Fruit fly (Drosophila melanogaster): ENCODE data around the gene CG6171.

CG6171 gene

DNA sequence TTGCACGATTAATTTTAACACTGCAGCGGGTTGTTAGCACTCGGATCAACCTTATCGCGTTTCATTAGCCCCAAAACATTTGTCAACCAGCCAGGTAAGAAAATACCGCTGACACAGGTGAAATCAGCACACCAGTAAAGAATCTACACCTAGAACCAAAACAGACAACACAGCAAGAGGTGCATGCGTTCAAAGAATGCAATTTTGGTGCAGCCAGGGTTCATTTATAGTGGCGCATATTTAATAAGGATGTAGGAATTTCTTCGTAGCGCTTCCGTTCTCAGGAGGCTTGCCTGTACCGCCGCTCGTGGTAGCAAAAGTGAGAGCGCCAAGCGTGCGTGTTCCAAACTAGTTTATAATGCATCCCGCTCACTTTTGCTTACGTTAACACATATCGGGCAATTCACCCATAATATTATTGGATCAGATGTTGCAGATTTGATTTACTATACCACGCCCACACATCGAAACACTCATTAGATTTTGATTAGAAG is 21.2 kb downstream of the CG6171 start (continued):
- TF ChIP-seq CG3726 (GFP tag; IDR thresholded peaks at IDR 0.05) (no peak; the same call in 2 of the 3 replicates), maf-S (GFP tag; optimal IDR thresholded peaks at IDR 0.05) (no peak), lilli (GFP tag; optimal IDR thresholded peaks at IDR 0.05) (no peak), ind (GFP tag; optimal IDR thresholded peaks at IDR 0.05) (peak; percentile 14), toy (GFP tag; IDR thresholded peaks at IDR 0.05) (no peak), CG34422 (GFP tag; IDR thresholded peaks at IDR 0.05) (peak; percentile 70; the same call in 1 of the 3 replicates), dati (GFP tag; IDR thresholded peaks at IDR 0.05) (no peak), CG3281 (GFP tag; optimal IDR thresholded peaks at IDR 0.05) (no peak), sqz (GFP tag; optimal IDR thresholded peaks at IDR 0.05) (no peak), aop (GFP tag; IDR thresholded peaks at IDR 0.05) (no peak), pan (optimal IDR thresholded peaks at IDR 0.05) (no peak), pan (GFP tag; optimal IDR thresholded peaks at IDR 0.05 in 1 of 2, IDR thresholded peaks at IDR 0.05 in 1 of 2) (peak in 1 of 2 experiments; percentile 34), lov (optimal IDR thresholded peaks at IDR 0.05) (no peak), lov (GFP tag; IDR thresholded peaks at IDR 0.05) (no peak), CG4707 (GFP tag; optimal IDR thresholded peaks at IDR 0.05) (no peak), tll (GFP tag; optimal IDR thresholded peaks at IDR 0.05) (no peak), schlank (tag; optimal IDR thresholded peaks at IDR 0.05) (no peak), Spps (tag; optimal IDR thresholded peaks at IDR 0.05) (no peak), CG8281 (tag; optimal IDR thresholded peaks at IDR 0.05) (no peak), CG9609 (GFP tag; optimal IDR thresholded peaks at IDR 0.05) (no peak), CG2202 (tag; optimal IDR thresholded peaks at IDR 0.05) (no peak), Trl (optimal IDR thresholded peaks at IDR 0.05) (peak in 1 of 2 experiments; percentile 27), Trl (GFP tag; optimal IDR thresholded peaks at IDR 0.05) (no peak), MESR4 (GFP tag; optimal IDR thresholded peaks at IDR 0.05) (no peak), Antp (GFP tag; optimal IDR thresholded peaks at IDR 0.05) (no peak), fu2 (GFP tag; optimal IDR thresholded peaks at IDR 0.05) (no peak), CkIIα-i1 (GFP tag; IDR thresholded peaks at IDR 0.05) (no peak), CG14050 (GFP tag; IDR thresholded peaks at IDR 0.05) (no peak), CG13624 (GFP tag; optimal IDR thresholded peaks at IDR 0.05) (no peak), pnt (GFP tag; optimal IDR thresholded peaks at IDR 0.05) (peak; percentile 10), Hr78 (GFP tag; optimal IDR thresholded peaks at IDR 0.05) (no peak), lola (GFP tag; optimal IDR thresholded peaks at IDR 0.05) (no peak), CG16813 (GFP tag; IDR thresholded peaks at IDR 0.05; ENCODE audit: partially characterized antibody) (0 out of 3 replicates have a peak, but pooled peaks have one; percentile 21), Six4 (GFP tag; optimal IDR thresholded peaks at IDR 0.05) (no peak), CG12769 (tag; optimal IDR thresholded peaks at IDR 0.05) (no peak), CG4820 (GFP tag; optimal IDR thresholded peaks at IDR 0.05) (no peak), pita (GFP tag; optimal IDR thresholded peaks at IDR 0.05) (no peak), B-H1 (GFP tag; IDR thresholded peaks at IDR 0.05) (no peak), C15 (GFP tag; IDR thresholded peaks at IDR 0.05) (no peak), CG15514 (GFP tag; optimal IDR thresholded peaks at IDR 0.05) (no peak), CG12071 (GFP tag; optimal IDR thresholded peaks at IDR 0.05) (no peak), CG9797 (GFP tag; optimal IDR thresholded peaks at IDR 0.05) (no peak), Elba2 (GFP tag; optimal IDR thresholded peaks at IDR 0.05) (no peak), sim (GFP tag; IDR thresholded peaks at IDR 0.05) (no peak), CG11247 (GFP tag; IDR thresholded peaks at IDR 0.05) (no peak), shn (GFP tag; optimal IDR thresholded peaks at IDR 0.05) (no peak), Usf (GFP tag; optimal IDR thresholded peaks at IDR 0.05) (no peak), Asciz (GFP tag; optimal IDR thresholded peaks at IDR 0.05) (no peak), CG17612 (GFP tag; IDR thresholded peaks at IDR 0.05) (no peak), CG11085 (GFP tag; IDR thresholded peaks at IDR 0.05) (no peak), pzg (GFP tag; optimal IDR thresholded peaks at IDR 0.05) (no peak), CG43689 (GFP tag; IDR thresholded peaks at IDR 0.05) (no peak)

Data from whole organism, embryonic.